Fruit fly (Drosophila melanogaster) whole organism, pupa: ENCODE results near the gene CG7231.

Experiments
- CG10348 ChIP-seq: fragments of 200-800 bp; sonication (Bioruptor generic); IDR thresholded peaks from 2 replicates; pipeline ENCODE4 v1.3.6; 2022; ENCODE audit warnings: missing biosample characterization, missing genetic modification characterization
- CG12605 ChIP-seq: fragments of 200-800 bp; sonication (Bioruptor generic); IDR thresholded peaks from 2 replicates; pipeline ENCODE4 v1.3.6; 2022; ENCODE audit warnings: missing biosample characterization, missing genetic modification characterization
- CG13204 ChIP-seq: fragments of 200-800 bp; sonication (Bioruptor generic); optimal IDR thresholded peaks from 2 replicates; lab custom pipeline; 2018; ENCODE audit warnings: missing biosample characterization, mild to moderate bottlenecking, missing genetic modification characterization, moderate library complexity
- CG14655 ChIP-seq: fragments of 200-800 bp; sonication (Bioruptor generic); optimal IDR thresholded peaks from 3 replicates; lab custom pipeline; 2017; ENCODE audit warnings: mild to moderate bottlenecking, missing biosample characterization, missing genetic modification reagents, missing genetic modification characterization
- CG15710 ChIP-seq: fragments of 200-800 bp; sonication (Bioruptor generic); optimal IDR thresholded peaks from 2 replicates; lab custom pipeline; 2018; ENCODE audit warnings: missing biosample characterization, mild to moderate bottlenecking, missing genetic modification characterization, moderate library complexity
- CG17806 ChIP-seq: fragments of 200-800 bp; sonication (Bioruptor generic); optimal IDR thresholded peaks from 2 replicates; lab custom pipeline; 2018; ENCODE audit warnings: missing biosample characterization, mild to moderate bottlenecking, missing genetic modification characterization, moderate library complexity
- CG32121 ChIP-seq: fragments of 200-800 bp; sonication (Bioruptor generic); IDR thresholded peaks from 2 replicates; pipeline ENCODE4 v1.3.6; 2022; ENCODE audit warnings: missing biosample characterization, missing genetic modification characterization
- CG34367 ChIP-seq: fragments of 200-800 bp; sonication (Bioruptor generic); optimal IDR thresholded peaks from 2 replicates; lab custom pipeline; 2018; ENCODE audit warnings: missing biosample characterization, mild to moderate bottlenecking, missing genetic modification characterization
- CG4496 ChIP-seq: fragments of 200-800 bp; sonication (Bioruptor generic); IDR thresholded peaks from 3 replicates; pipeline ENCODE4 v1.3.6; 2022; ENCODE audit warnings: missing biosample characterization, missing genetic modification characterization
- CG8159 ChIP-seq: fragments of 200-800 bp; sonication (Bioruptor generic); optimal IDR thresholded peaks from 3 replicates; lab custom pipeline; 2018; ENCODE audit warnings: missing biosample characterization, mild to moderate bottlenecking, missing genetic modification characterization, moderate library complexity
- CG8301 ChIP-seq: fragments of 200-800 bp; sonication (Bioruptor generic); optimal IDR thresholded peaks from 2 replicates; lab custom pipeline; 2018; ENCODE audit warnings: missing biosample characterization, mild to moderate bottlenecking, missing genetic modification characterization
- CG9948 ChIP-seq: fragments of 200-800 bp; sonication (Bioruptor generic); optimal IDR thresholded peaks from 2 replicates; lab custom pipeline; 2018; ENCODE audit warnings: missing biosample characterization, mild to moderate bottlenecking, missing genetic modification characterization, moderate library complexity
- D1 ChIP-seq: fragments of 200-800 bp; sonication (Bioruptor generic); optimal IDR thresholded peaks from 2 replicates; lab custom pipeline; 2018; ENCODE audit warnings: missing biosample characterization, mild to moderate bottlenecking, missing genetic modification characterization, moderate library complexity
- EcR ChIP-seq: fragments of 200-800 bp; sonication (Bioruptor generic); optimal IDR thresholded peaks from 3 replicates; lab custom pipeline; 2019; ENCODE audit warnings: missing biosample characterization, missing genetic modification characterization, mild to moderate bottlenecking, moderate library complexity, missing genetic modification reagents
- Ets98B ChIP-seq: fragments of 200-800 bp; sonication (Bioruptor generic); IDR thresholded peaks from 2 replicates; pipeline ENCODE4 v1.3.6; 2022; ENCODE audit warnings: missing biosample characterization, missing genetic modification characterization
- Pif1A ChIP-seq: fragments of 200-800 bp; sonication (Bioruptor generic); optimal IDR thresholded peaks from 3 replicates; lab custom pipeline; 2016; ENCODE audit warnings: missing biosample characterization, missing genetic modification characterization
- Pif1B ChIP-seq: fragments of 200-800 bp; sonication (Bioruptor generic); optimal IDR thresholded peaks from 3 replicates; lab custom pipeline; 2016; ENCODE audit warnings: missing biosample characterization, missing genetic modification characterization
- Snoo ChIP-seq: fragments of 200-800 bp; sonication (Bioruptor generic); optimal IDR thresholded peaks from 3 replicates; lab custom pipeline; 2017; ENCODE audit warnings: missing biosample characterization, mild to moderate bottlenecking, missing genetic modification characterization, inconsistent platforms
- fd96Ca ChIP-seq: fragments of 200-800 bp; sonication (Bioruptor generic); IDR thresholded peaks from 3 replicates; pipeline ENCODE4 v1.3.6; 2022; ENCODE audit warnings: missing biosample characterization, missing genetic modification characterization
- gl ChIP-seq: fragments of 200-800 bp; sonication (Bioruptor generic); optimal IDR thresholded peaks from 2 replicates; lab custom pipeline; 2018; ENCODE audit warnings: missing biosample characterization, mild to moderate bottlenecking, missing genetic modification characterization
- rn ChIP-seq: fragments of 200-800 bp; sonication (Bioruptor generic); IDR thresholded peaks from 2 replicates; pipeline ENCODE4 v1.3.6; 2022; ENCODE audit warnings: missing biosample characterization, missing genetic modification characterization

Gene CG7231

DNA sequence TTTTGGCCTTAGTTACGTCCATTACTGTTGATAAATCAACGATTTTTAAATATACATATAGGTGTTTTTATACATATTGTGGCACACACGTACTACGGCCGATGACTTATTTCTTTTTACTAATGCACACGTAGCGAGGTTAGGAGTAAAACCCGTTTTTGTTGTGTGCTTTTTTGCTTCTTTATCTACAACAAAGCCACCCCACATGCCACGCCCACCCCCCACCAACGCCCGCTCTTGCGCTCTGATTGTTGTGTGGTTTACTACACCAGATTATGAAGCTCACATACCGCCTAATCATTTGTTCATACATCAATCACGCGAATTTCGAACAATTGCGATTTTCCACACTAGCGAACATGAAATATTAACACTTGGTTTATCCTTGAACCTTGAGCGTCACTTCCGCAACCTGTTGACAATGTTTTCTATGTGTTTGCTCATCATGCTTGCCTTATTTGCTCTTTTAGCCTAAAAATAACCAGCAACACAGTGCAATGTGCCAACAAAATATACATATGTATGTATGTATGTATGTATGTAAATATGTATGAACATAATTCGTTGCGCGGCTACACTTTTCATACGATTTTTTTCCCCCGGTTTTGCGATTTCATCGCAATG is 9.4 kb downstream of the CG7231 start:
- TF ChIP-seq CG4496 (GFP tag; lab: Robert Waterston, UW) (peak; percentile 48; the same call in 2 of the 3 replicates), CG15710 (tag; lab: Kevin White, UChicago) (no peak), Snoo (no peak), CG17806 (tag; lab: Kevin White, UChicago) (no peak), Ets98B (GFP tag; lab: Robert Waterston, UW) (no peak; the same call in 1 of the 2 replicates), fd96Ca (GFP tag; lab: Robert Waterston, UW) (peak; percentile 56; the same call in 2 of the 3 replicates), CG34367 (no peak), CG10348 (no peak), CG12605 (GFP tag; lab: Robert Waterston, UW) (peak; percentile 23; the same call in 1 of the 2 replicates), EcR (peak; percentile 20), CG13204 (GFP tag; lab: Kevin White, UChicago) (no peak), CG9948 (tag; lab: Kevin White, UChicago) (no peak), CG8301 (tag; lab: Kevin White, UChicago) (no peak), gl (tag; lab: Kevin White, UChicago) (no peak), Pif1A (no peak), CG32121 (GFP tag; lab: Robert Waterston, UW) (peak; percentile 35), Pif1B (GFP tag; lab: Kevin White, UChicago) (no peak), CG8159 (tag; lab: Kevin White, UChicago) (no peak), CG14655 (GFP tag; lab: Kevin White, UChicago) (no peak), rn (GFP tag; lab: Robert Waterston, UW) (no peak), D1 (no peak)

DNA sequence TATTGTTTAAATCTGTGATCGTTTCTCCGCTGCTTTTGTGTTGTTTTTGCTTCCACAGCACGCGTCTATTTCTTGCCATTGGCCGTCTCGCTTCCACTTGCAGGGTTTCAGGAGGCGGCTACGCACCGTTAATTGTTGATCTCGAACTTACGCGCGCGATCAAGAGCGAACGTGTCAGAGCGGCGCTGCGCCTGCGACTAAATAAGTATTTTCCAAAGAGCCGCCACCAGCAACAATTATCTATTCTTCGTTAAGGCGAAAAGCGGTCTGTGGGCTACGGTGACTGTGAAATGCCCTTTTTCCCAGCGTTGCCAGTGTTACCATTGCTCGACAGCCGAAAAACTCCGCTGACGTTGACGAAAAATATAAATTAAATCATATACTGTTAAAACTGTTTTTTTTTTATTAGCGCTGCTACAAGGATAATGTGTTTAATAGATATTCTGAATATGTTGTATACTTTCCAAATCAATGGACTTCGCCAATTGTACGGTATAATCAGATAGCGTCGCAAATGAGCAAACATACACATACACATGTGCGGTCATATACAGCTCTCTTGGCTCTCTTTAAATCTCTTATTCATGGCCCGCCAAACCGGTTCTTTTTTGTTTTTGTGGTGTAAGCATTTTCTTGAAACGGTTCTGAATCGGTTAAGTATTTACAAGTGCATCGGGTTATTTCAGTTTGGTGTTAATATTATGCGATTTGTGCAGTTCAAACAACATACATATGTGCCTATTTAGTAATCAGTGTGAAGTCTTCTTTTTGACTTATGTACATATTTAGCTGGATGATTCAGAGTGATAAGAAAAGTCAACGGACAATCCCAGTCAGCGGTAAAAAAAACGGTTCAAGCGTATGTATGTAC is 10.5 kb downstream of the CG7231 start, which contains the start of gene pes:
pes (minus strand) TSS at position 201 of the 871 bp plus-strand sequence.
- peak; percentile 85 for TF ChIP-seq Ets98B (GFP tag; lab: Robert Waterston, UW)
- TF ChIP-seq CG32121 (GFP tag; lab: Robert Waterston, UW): peak; percentile 94
- peak; percentile 90 for TF ChIP-seq CG8301 (tag; lab: Kevin White, UChicago)
- TF ChIP-seq fd96Ca (GFP tag; lab: Robert Waterston, UW): peak; percentile 96
- TF ChIP-seq CG4496 (GFP tag; lab: Robert Waterston, UW): peak; percentile 93
- peak; percentile 94 for TF ChIP-seq CG8159 (tag; lab: Kevin White, UChicago)
- TF ChIP-seq gl (tag; lab: Kevin White, UChicago): peak; percentile 75
- TF ChIP-seq CG15710 (tag; lab: Kevin White, UChicago): no peak
- TF ChIP-seq CG14655 (GFP tag; lab: Kevin White, UChicago): peak; percentile 93
- peak; percentile 51 for TF ChIP-seq CG13204 (GFP tag; lab: Kevin White, UChicago)
- TF ChIP-seq D1: peak; percentile 91
- TF ChIP-seq CG17806 (tag; lab: Kevin White, UChicago): peak; percentile 86
- TF ChIP-seq CG10348: no peak; the same call in 1 of the 2 replicates
- TF ChIP-seq Pif1A: peak; percentile 97
- no peak for TF ChIP-seq CG12605 (GFP tag; lab: Robert Waterston, UW)
- peak; percentile 61 for TF ChIP-seq CG34367
- TF ChIP-seq CG9948 (tag; lab: Kevin White, UChicago): peak; percentile 89
- peak; percentile 75 for TF ChIP-seq EcR
- TF ChIP-seq rn (GFP tag; lab: Robert Waterston, UW): peak; percentile 81
- peak; percentile 91 for TF ChIP-seq Snoo
- TF ChIP-seq Pif1B (GFP tag; lab: Kevin White, UChicago): peak; percentile 97

DNA sequence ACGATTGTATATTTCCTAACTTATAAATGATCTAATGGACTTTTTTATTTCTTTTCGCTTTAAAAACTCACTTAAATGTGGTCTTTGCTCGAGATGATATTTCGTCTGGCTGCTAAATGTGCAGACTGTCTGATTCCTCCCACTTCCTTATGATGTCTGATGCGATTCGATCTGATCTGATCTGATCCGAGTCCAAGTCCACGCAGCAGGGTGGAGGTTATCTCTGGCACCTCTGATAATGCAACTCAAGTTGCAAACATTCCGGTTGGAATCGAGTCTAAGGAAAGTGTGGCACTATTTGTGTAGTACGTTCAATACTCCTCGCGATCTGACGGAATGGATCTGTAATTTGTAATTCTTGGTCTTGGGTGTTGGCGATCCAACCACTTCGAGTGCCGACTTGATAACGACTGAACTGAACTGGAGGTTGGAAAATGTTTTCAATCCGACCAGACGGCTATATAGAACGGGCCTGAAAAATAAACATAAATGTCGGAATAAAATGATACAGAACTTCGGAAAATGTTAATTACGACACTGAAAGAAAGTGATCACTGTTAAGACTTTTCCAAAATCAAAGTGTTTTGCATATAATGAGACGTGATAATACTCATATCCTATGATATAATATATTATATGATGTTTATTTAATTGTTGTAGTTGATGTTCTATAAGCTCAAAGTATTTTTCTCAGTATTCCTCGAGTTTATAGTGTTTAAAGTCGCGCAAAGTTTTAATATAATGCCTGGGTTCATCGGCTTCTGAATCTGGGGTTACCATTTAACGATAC is 13.7 kb downstream of the CG7231 start:
- peak; percentile 39 for TF ChIP-seq CG34367
- TF ChIP-seq CG4496 (GFP tag; lab: Robert Waterston, UW): no peak
- peak; percentile 21 for TF ChIP-seq EcR
- no peak for TF ChIP-seq CG13204 (GFP tag; lab: Kevin White, UChicago)
- no peak for TF ChIP-seq Pif1B (GFP tag; lab: Kevin White, UChicago)
- TF ChIP-seq CG8159 (tag; lab: Kevin White, UChicago): peak; percentile 74
- no peak for TF ChIP-seq CG10348
- peak; percentile 53 for TF ChIP-seq CG8301 (tag; lab: Kevin White, UChicago)
- TF ChIP-seq Snoo: no peak
- TF ChIP-seq D1: no peak
- no peak for TF ChIP-seq fd96Ca (GFP tag; lab: Robert Waterston, UW)
- peak; percentile 43 for TF ChIP-seq CG9948 (tag; lab: Kevin White, UChicago)
- TF ChIP-seq Pif1A: no peak
- no peak; the same call in 1 of the 2 replicates for TF ChIP-seq Ets98B (GFP tag; lab: Robert Waterston, UW)
- TF ChIP-seq gl (tag; lab: Kevin White, UChicago): no peak
- TF ChIP-seq rn (GFP tag; lab: Robert Waterston, UW): no peak
- peak; percentile 33 for TF ChIP-seq CG15710 (tag; lab: Kevin White, UChicago)
- peak; percentile 52; the same call in 1 of the 2 replicates for TF ChIP-seq CG32121 (GFP tag; lab: Robert Waterston, UW)
- peak; percentile 67 for TF ChIP-seq CG14655 (GFP tag; lab: Kevin White, UChicago)
- 0 out of 2 replicates have a peak, but pooled peaks have one; percentile 16 for TF ChIP-seq CG12605 (GFP tag; lab: Robert Waterston, UW)
- TF ChIP-seq CG17806 (tag; lab: Kevin White, UChicago): peak; percentile 64
- TF ChIP-seq, all 21 proteins: peak for 10

DNA sequence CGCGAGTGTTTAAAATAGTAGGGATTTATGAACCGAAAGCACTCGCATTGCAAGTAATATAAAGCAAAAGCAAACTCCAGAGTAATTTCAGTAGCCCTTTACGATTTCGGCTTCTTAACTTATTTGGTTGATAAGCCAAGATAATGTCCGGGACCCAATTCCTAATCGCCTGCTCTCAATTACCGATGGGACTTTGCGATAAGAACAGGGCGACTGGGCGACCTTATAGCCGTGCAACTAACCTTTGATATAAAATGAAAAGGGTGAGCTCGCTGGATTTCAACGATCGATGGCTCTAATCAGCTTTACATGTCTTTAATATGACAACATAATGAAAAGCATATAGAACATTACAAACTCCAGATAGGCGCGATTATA is 14.3 kb downstream of the CG7231 start, which contains the start of gene CG7227:
CG7227 (minus strand) TSS at position 72 of the 378 bp plus-strand sequence.
- TF ChIP-seq CG9948 (tag; lab: Kevin White, UChicago) (no peak), Snoo (no peak), fd96Ca (GFP tag; lab: Robert Waterston, UW) (no peak), CG8159 (tag; lab: Kevin White, UChicago) (no peak), D1 (no peak), CG32121 (GFP tag; lab: Robert Waterston, UW) (no peak), CG15710 (tag; lab: Kevin White, UChicago) (no peak), Pif1A (no peak), CG10348 (no peak), EcR (no peak), CG13204 (GFP tag; lab: Kevin White, UChicago) (no peak), CG8301 (tag; lab: Kevin White, UChicago) (no peak), CG17806 (tag; lab: Kevin White, UChicago) (no peak)
